Fruit fly (Drosophila melanogaster) whole organism, embryonic: ENCODE data around the gene CG33281.

Source experiments
- Aef1 ChIP-seq: fragments of 200-800 bp; sonication (Bioruptor generic); IDR thresholded peaks from 3 replicates; pipeline ENCODE4 v1.3.6; 2022; ENCODE audit warnings: missing biosample characterization, missing genetic modification characterization
- CG12155 ChIP-seq: fragments of 200-800 bp; sonication (Bioruptor generic); optimal IDR thresholded peaks from 3 replicates; lab custom pipeline; 2016; ENCODE audit warnings: missing biosample characterization, missing genetic modification characterization
- CG13123 ChIP-seq: fragments of 200-800 bp; sonication (Bioruptor generic); optimal IDR thresholded peaks from 2 replicates; lab custom pipeline; 2016; ENCODE audit warnings: missing biosample characterization, missing genetic modification characterization
- CG13424 ChIP-seq: fragments of 200-800 bp; sonication (Bioruptor generic); optimal IDR thresholded peaks from 2 replicates; lab custom pipeline; 2019; ENCODE audit warnings: missing biosample characterization, mild to moderate bottlenecking, missing genetic modification characterization, moderate library complexity
- CG13775 ChIP-seq: fragments of 200-800 bp; sonication (Bioruptor generic); optimal IDR thresholded peaks from 3 replicates; lab custom pipeline; 2017; ENCODE audit warnings: missing biosample characterization, mild to moderate bottlenecking, missing genetic modification characterization
- CG14667 ChIP-seq: fragments of 200-800 bp; sonication (Bioruptor generic); IDR thresholded peaks from 2 replicates; pipeline ENCODE4 v1.3.6; 2022; ENCODE audit warnings: missing biosample characterization, missing genetic modification characterization
- CG15073 ChIP-seq: fragments of 200-800 bp; sonication (Bioruptor generic); optimal IDR thresholded peaks from 2 replicates; lab custom pipeline; 2016; ENCODE audit warnings: missing biosample characterization, missing genetic modification characterization
- CG16779 ChIP-seq: fragments of 200-800 bp; sonication (Bioruptor generic); IDR thresholded peaks from 2 replicates; pipeline ENCODE4 v1.3.6; 2022; ENCODE audit warnings: missing biosample characterization, missing genetic modification characterization
- CG18764 ChIP-seq: fragments of 200-800 bp; sonication (Bioruptor generic); optimal IDR thresholded peaks from 3 replicates; lab custom pipeline; 2016; ENCODE audit warnings: missing biosample characterization, missing genetic modification characterization
- CG2202 ChIP-seq: fragments of 200-800 bp; sonication (Bioruptor generic); optimal IDR thresholded peaks from 2 replicates; lab custom pipeline; 2018; ENCODE audit warnings: missing biosample characterization, mild to moderate bottlenecking, missing genetic modification characterization
- CG2678 ChIP-seq: fragments of 200-800 bp; sonication (Bioruptor generic); optimal IDR thresholded peaks from 3 replicates; lab custom pipeline; 2019; ENCODE audit warnings: missing biosample characterization, mild to moderate bottlenecking, missing genetic modification characterization, moderate library complexity
- CG30020 ChIP-seq: fragments of 200-800 bp; optimal IDR thresholded peaks from 2 replicates; lab custom pipeline; 2019; ENCODE audit warnings: missing biosample characterization, mild to moderate bottlenecking, missing genetic modification characterization, moderate library complexity
- CG4360 ChIP-seq: fragments of 200-800 bp; sonication (Bioruptor generic); IDR thresholded peaks from 2 replicates; pipeline ENCODE4 v1.3.6; 2022; ENCODE audit warnings: missing biosample characterization, missing genetic modification characterization
- CG4617 ChIP-seq: fragments of 200-800 bp; sonication (Bioruptor generic); optimal IDR thresholded peaks from 3 replicates; lab custom pipeline; 2016; ENCODE audit warnings: missing biosample characterization, missing genetic modification characterization, borderline replicate concordance
- CG6689 ChIP-seq: fragments of 200-800 bp; sonication (Bioruptor generic); IDR thresholded peaks from 2 replicates; pipeline ENCODE4 v1.3.6; 2022; ENCODE audit warnings: missing biosample characterization, missing genetic modification characterization
- CG6854 ChIP-seq: fragments of 200-800 bp; sonication (Bioruptor generic); optimal IDR thresholded peaks from 3 replicates; lab custom pipeline; 2017; ENCODE audit warnings: missing biosample characterization, mild to moderate bottlenecking, missing genetic modification characterization
- CG7271 ChIP-seq: fragments of 200-800 bp; sonication (Bioruptor generic); optimal IDR thresholded peaks from 2 replicates; lab custom pipeline; 2018; ENCODE audit warnings: missing biosample characterization, mild to moderate bottlenecking, missing genetic modification characterization, moderate library complexity
- CG7372 ChIP-seq: fragments of 200-800 bp; sonication (Bioruptor generic); IDR thresholded peaks from 2 replicates; pipeline ENCODE4 v1.3.6; 2022; ENCODE audit warnings: missing biosample characterization, missing genetic modification characterization
- CG7745 ChIP-seq: fragments of 200-800 bp; sonication (Bioruptor generic); optimal IDR thresholded peaks from 2 replicates; lab custom pipeline; 2018; ENCODE audit warnings: missing biosample characterization, mild to moderate bottlenecking, missing genetic modification characterization, moderate library complexity
- CG8089 ChIP-seq: fragments of 200-800 bp; sonication (Bioruptor generic); optimal IDR thresholded peaks from 3 replicates; lab custom pipeline; 2016; ENCODE audit warnings: missing biosample characterization, missing genetic modification characterization
- CG9932 ChIP-seq: fragments of 200-800 bp; sonication (Bioruptor generic); IDR thresholded peaks from 2 replicates; pipeline ENCODE4 v1.3.6; 2022; ENCODE audit warnings: missing biosample characterization, missing genetic modification characterization
- CHES-1-like ChIP-seq: fragments of 200-800 bp; sonication (Bioruptor generic); optimal IDR thresholded peaks from 2 replicates; lab custom pipeline; 2016; ENCODE audit warnings: missing biosample characterization, missing genetic modification characterization
- Dll ChIP-seq: fragments of 200-800 bp; sonication (Bioruptor generic); IDR thresholded peaks from 4 replicates; pipeline ENCODE4 v1.3.6; 2022; ENCODE audit warnings: missing biosample characterization, missing genetic modification characterization; ENCODE audit not compliant: partially characterized antibody
- Drgx ChIP-seq: fragments of 200-800 bp; sonication (Bioruptor generic); IDR thresholded peaks from 2 replicates; pipeline ENCODE4 v1.3.6; 2022; ENCODE audit warnings: missing biosample characterization, missing genetic modification characterization
- Fer1 ChIP-seq: fragments of 200-800 bp; sonication (Bioruptor generic); optimal IDR thresholded peaks from 2 replicates; lab custom pipeline; 2017; ENCODE audit warnings: missing biosample characterization, mild to moderate bottlenecking, missing genetic modification characterization
- Fer2 ChIP-seq: fragments of 200-800 bp; sonication (Bioruptor generic); optimal IDR thresholded peaks from 2 replicates; lab custom pipeline; 2018; ENCODE audit warnings: missing biosample characterization, mild to moderate bottlenecking, missing genetic modification characterization, moderate library complexity
- GATAe ChIP-seq: fragments of 200-800 bp; sonication (Bioruptor generic); conservative IDR thresholded peaks from 2 replicates; pipeline ENCODE4 v1.3.6; 2022; ENCODE audit warnings: missing biosample characterization, missing genetic modification characterization
- H15 ChIP-seq: fragments of 200-800 bp; sonication (Bioruptor generic); IDR thresholded peaks from 3 replicates; pipeline ENCODE4 v1.3.6; 2022; ENCODE audit warnings: missing biosample characterization, missing genetic modification characterization
- HLH54F ChIP-seq: fragments of 200-800 bp; sonication (Bioruptor generic); optimal IDR thresholded peaks from 3 replicates; lab custom pipeline; 2016; ENCODE audit warnings: missing biosample characterization, missing genetic modification characterization
- Lim3 ChIP-seq: fragments of 200-800 bp; sonication (Bioruptor generic); IDR thresholded peaks from 2 replicates; pipeline ENCODE4 v1.3.6; 2022; ENCODE audit warnings: missing biosample characterization, missing genetic modification characterization
- NFAT ChIP-seq: fragments of 200-800 bp; sonication (Bioruptor generic); IDR thresholded peaks from 2 replicates; pipeline ENCODE4 v1.3.6; 2022; ENCODE audit warnings: missing biosample characterization, missing genetic modification characterization
- Nf-YA ChIP-seq: fragments of 200-800 bp; sonication (Bioruptor generic); IDR thresholded peaks from 2 replicates; pipeline ENCODE4 v1.3.6; 2022; ENCODE audit warnings: missing biosample characterization, missing genetic modification characterization
- Oli ChIP-seq: fragments of 200-800 bp; sonication (Bioruptor generic); optimal IDR thresholded peaks from 2 replicates; lab custom pipeline; 2018; ENCODE audit warnings: missing biosample characterization, mild to moderate bottlenecking, missing genetic modification characterization, moderate library complexity
- Ptx1 ChIP-seq: fragments of 200-800 bp; sonication (Bioruptor generic); IDR thresholded peaks from 2 replicates; pipeline ENCODE4 v1.3.6; 2022; ENCODE audit warnings: missing biosample characterization, missing genetic modification characterization
- Side ChIP-seq: fragments of 200-800 bp; sonication (Bioruptor generic); optimal IDR thresholded peaks from 2 replicates; lab custom pipeline; 2016; ENCODE audit warnings: missing biosample characterization, missing genetic modification characterization
- Stat92E ChIP-seq, 3 experiments: fragments of >200 bp in 2 of 3; fragments of 200-800 bp in 1 of 3; sonication (Bioruptor generic) in 1 of 3; optimal IDR thresholded peaks; 2 replicates each; lab custom pipeline; 2017 to 2019; ENCODE audit warnings: missing biosample characterization in 3 of 3, missing genetic modification characterization in 3 of 3, mild to moderate bottlenecking in 1 of 3, moderate library complexity in 1 of 3
- az2 ChIP-seq: fragments of 200-800 bp; sonication (Bioruptor generic); optimal IDR thresholded peaks from 3 replicates; lab custom pipeline; 2016; ENCODE audit warnings: missing biosample characterization, missing genetic modification characterization
- cad ChIP-seq: fragments of >200 bp; optimal IDR thresholded peaks from 2 replicates; lab custom pipeline; 2017; ENCODE audit warnings: missing biosample characterization, missing genetic modification characterization
- caup ChIP-seq: fragments of 200-800 bp; sonication (Bioruptor generic); optimal IDR thresholded peaks from 3 replicates; lab custom pipeline; 2017; ENCODE audit warnings: missing biosample characterization, mild to moderate bottlenecking, missing genetic modification characterization, moderate library complexity; ENCODE audit not compliant: severe bottlenecking
- cg ChIP-seq: fragments of 200-800 bp; sonication (Bioruptor generic); optimal IDR thresholded peaks from 3 replicates; lab custom pipeline; 2019; ENCODE audit warnings: missing biosample characterization, mild to moderate bottlenecking, missing genetic modification characterization, moderate library complexity
- crol ChIP-seq: fragments of 200-800 bp; sonication (Bioruptor generic); IDR thresholded peaks from 2 replicates; pipeline ENCODE4 v1.3.6; 2022; ENCODE audit warnings: missing biosample characterization, missing genetic modification characterization
- eve ChIP-seq, 2 experiments: fragments of >200 bp; optimal IDR thresholded peaks; 2 replicates each; lab custom pipeline; 2017; ENCODE audit warnings: missing biosample characterization in 2 of 2, missing genetic modification characterization in 2 of 2
- ewg ChIP-seq: fragments of 200-800 bp; sonication (Bioruptor generic); optimal IDR thresholded peaks from 3 replicates; lab custom pipeline; 2017; ENCODE audit warnings: mild to moderate bottlenecking, missing biosample characterization, missing genetic modification reagents, missing genetic modification characterization
- gem ChIP-seq: fragments of 200-800 bp; sonication (Bioruptor generic); optimal IDR thresholded peaks from 2 replicates; lab custom pipeline; 2019; ENCODE audit warnings: missing biosample characterization, mild to moderate bottlenecking, missing genetic modification characterization, moderate library complexity
- jumu ChIP-seq: fragments of 200-800 bp; sonication (Bioruptor generic); optimal IDR thresholded peaks from 3 replicates; lab custom pipeline; 2016; ENCODE audit warnings: missing biosample characterization, missing genetic modification characterization
- luna ChIP-seq: fragments of 200-800 bp; sonication (Bioruptor generic); optimal IDR thresholded peaks from 2 replicates; lab custom pipeline; 2016; ENCODE audit warnings: missing biosample characterization, missing genetic modification characterization
- nerfin-1 ChIP-seq: fragments of 200-800 bp; sonication (Bioruptor generic); optimal IDR thresholded peaks from 3 replicates; lab custom pipeline; 2019; ENCODE audit warnings: missing biosample characterization, mild to moderate bottlenecking, missing genetic modification characterization, moderate library complexity
- nom ChIP-seq: fragments of 200-800 bp; sonication (Bioruptor generic); optimal IDR thresholded peaks from 2 replicates; lab custom pipeline; 2017; ENCODE audit warnings: missing biosample characterization, missing genetic modification characterization, mild to moderate bottlenecking, moderate library complexity, missing genetic modification reagents
- pita ChIP-seq: fragments of 200-800 bp; sonication (Bioruptor generic); optimal IDR thresholded peaks from 2 replicates; lab custom pipeline; 2017; ENCODE audit warnings: missing biosample characterization, mild to moderate bottlenecking, missing genetic modification characterization
- psq ChIP-seq: fragments of 200-800 bp; sonication (Bioruptor generic); optimal IDR thresholded peaks from 2 replicates; lab custom pipeline; 2017; ENCODE audit warnings: missing biosample characterization, missing genetic modification characterization
- rib ChIP-seq: fragments of 200-800 bp; sonication (Bioruptor generic); IDR thresholded peaks from 2 replicates; pipeline ENCODE4 v1.3.6; 2022; ENCODE audit warnings: missing biosample characterization, missing genetic modification characterization
- run ChIP-seq: fragments of 200-800 bp; sonication (Bioruptor generic); optimal IDR thresholded peaks from 3 replicates; lab custom pipeline; 2018; ENCODE audit warnings: missing biosample characterization, mild to moderate bottlenecking, missing genetic modification characterization
- sd ChIP-seq: fragments of 200-800 bp; sonication (Bioruptor generic); optimal IDR thresholded peaks from 3 replicates; lab custom pipeline; 2018; ENCODE audit warnings: missing biosample characterization, mild to moderate bottlenecking, missing genetic modification characterization, moderate library complexity
- vvl ChIP-seq: fragments of 200-800 bp; sonication (Bioruptor generic); IDR thresholded peaks from 2 replicates; pipeline ENCODE4 v1.3.6; 2022; ENCODE audit warnings: missing biosample characterization, missing genetic modification characterization

The CG33281 gene

DNA sequence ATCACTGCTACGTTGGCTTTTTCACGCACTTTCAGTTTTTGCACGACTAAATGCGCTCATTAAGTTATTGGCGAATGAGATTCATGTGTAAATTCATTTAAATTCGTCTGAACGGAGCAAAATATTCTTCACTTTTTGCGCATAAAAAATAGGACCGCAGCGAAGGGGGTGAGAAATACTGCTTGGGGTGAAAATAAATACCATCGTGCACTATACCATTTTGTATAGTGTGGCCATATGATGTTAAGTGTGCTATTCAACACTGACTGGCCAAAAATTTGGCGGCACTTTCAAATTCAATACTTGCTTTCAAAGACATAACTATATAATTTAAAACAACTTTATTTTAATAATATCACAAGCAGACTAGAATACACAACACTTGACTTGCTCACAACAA, 49.2 kb downstream of the CG33281 start, which contains the start of gene GramD1B (continued):
- no peak for TF ChIP-seq H15 (GFP tag; lab: Robert Waterston, UW)
- peak; percentile 41 for TF ChIP-seq ewg (GFP tag; lab: Kevin White, UChicago)
- peak; percentile 6 for TF ChIP-seq Side (GFP tag; lab: Kevin White, UChicago)
- no peak for TF ChIP-seq sd (tag; lab: Kevin White, UChicago)
- TF ChIP-seq psq (GFP tag; lab: Kevin White, UChicago) = no peak
- peak; percentile 5 for TF ChIP-seq CG2678
- TF ChIP-seq gem (tag; lab: Kevin White, UChicago) = no peak
- no peak for TF ChIP-seq CG6854
- no peak for TF ChIP-seq Ptx1 (GFP tag; lab: Robert Waterston, UW)
- no peak for TF ChIP-seq Aef1
- no peak for TF ChIP-seq CG4360 (GFP tag; lab: Robert Waterston, UW)
- TF ChIP-seq vvl (GFP tag; lab: Robert Waterston, UW) = no peak; the same call in 1 of the 2 replicates
- TF ChIP-seq CG12155 (GFP tag; lab: Kevin White, UChicago) = no peak
- TF ChIP-seq cad (GFP tag; lab: Kevin White, UChicago) = no peak
- no peak for TF ChIP-seq CG7372
- no peak for TF ChIP-seq CG18764 (GFP tag; lab: Kevin White, UChicago)
- no peak for TF ChIP-seq HLH54F (GFP tag; lab: Kevin White, UChicago)
- no peak for TF ChIP-seq Fer2 (tag; lab: Kevin White, UChicago)
- TF ChIP-seq CG6689 = no peak
- no peak for TF ChIP-seq CG14667
- TF ChIP-seq nom = no peak
- TF ChIP-seq CG7745 (tag; lab: Kevin White, UChicago) = no peak
- 0 out of 2 replicates have a peak, but pooled peaks have one; percentile 9 for TF ChIP-seq NFAT (GFP tag; lab: Robert Waterston, UW)
- peak; percentile 11 for TF ChIP-seq CG30020 (tag; lab: Kevin White, UChicago)
- TF ChIP-seq Drgx = no peak
- TF ChIP-seq run (tag; lab: Kevin White, UChicago) = no peak
- no peak for TF ChIP-seq Lim3
- no peak for TF ChIP-seq CG13424 (tag; lab: Kevin White, UChicago)
- peak in 1 of 3 experiments; percentile 10 for TF ChIP-seq Stat92E (GFP tag; optimal IDR thresholded peaks at IDR 0.05; lab: Kevin White, UChicago)
- TF ChIP-seq pita = no peak
- TF ChIP-seq CG13123 = no peak
- no peak for TF ChIP-seq Dll (GFP tag; lab: Robert Waterston, UW)
- TF ChIP-seq az2 (GFP tag; lab: Kevin White, UChicago) = no peak
- TF ChIP-seq nerfin-1 (tag; lab: Kevin White, UChicago) = no peak
- TF ChIP-seq CG13775 (GFP tag; lab: Kevin White, UChicago) = no peak
- peak; percentile 61 for TF ChIP-seq CG9932 (GFP tag; lab: Robert Waterston, UW)
- no peak for TF ChIP-seq GATAe (GFP tag; lab: Robert Waterston, UW)
- no peak for TF ChIP-seq Nf-YA

DNA sequence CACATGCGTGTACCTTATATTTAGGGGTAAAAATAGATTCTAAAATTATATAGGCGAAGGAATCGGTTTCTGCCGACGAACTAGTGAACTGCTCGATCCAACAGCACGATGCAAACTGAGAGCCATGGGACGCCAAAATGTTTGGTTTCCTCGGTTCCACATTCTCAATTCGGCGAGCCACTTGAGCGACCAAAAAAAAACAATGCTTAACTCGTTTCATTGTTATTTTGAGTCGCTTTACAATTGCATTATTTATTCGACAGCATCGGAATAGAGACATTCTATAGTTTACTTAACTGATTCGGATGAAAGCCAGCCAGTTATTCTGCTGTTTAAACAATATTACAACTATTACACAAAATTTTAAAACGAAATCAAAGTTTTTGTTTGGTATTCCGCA, 51.6 kb downstream of the CG33281 start, which contains the start of gene CG15412:
Gene CG15412 (minus strand): TSS at position 101 of the 400 bp plus-strand sequence.
- TF ChIP-seq CG4617 (no peak), rib (GFP tag; lab: Robert Waterston, UW) (no peak), luna (GFP tag; lab: Kevin White, UChicago) (no peak), eve (GFP tag; optimal IDR thresholded peaks at IDR 0.05; lab: Kevin White, UChicago) (no peak), jumu (GFP tag; lab: Kevin White, UChicago) (no peak), Fer1 (GFP tag; lab: Kevin White, UChicago) (no peak), cg (GFP tag; lab: Kevin White, UChicago) (no peak), caup (GFP tag; lab: Kevin White, UChicago) (no peak), CG8089 (GFP tag; lab: Kevin White, UChicago) (no peak), Oli (tag; lab: Kevin White, UChicago) (no peak), CG7745 (tag; lab: Kevin White, UChicago) (no peak), CG7271 (tag; lab: Kevin White, UChicago) (no peak), crol (GFP tag; lab: Robert Waterston, UW) (no peak), CG16779 (no peak), CG15073 (GFP tag; lab: Kevin White, UChicago) (no peak), CHES-1-like (GFP tag; lab: Kevin White, UChicago) (no peak), gem (tag; lab: Kevin White, UChicago) (no peak), CG2202 (tag; lab: Kevin White, UChicago) (no peak)
